Fruit fly (Drosophila melanogaster) S2 (cell line): ENCODE data around the gene Taf1.

Experiments
- CG8478 ChIP-seq: fragments of >200 bp; optimal IDR thresholded peaks from 2 replicates; lab custom pipeline; 2018
- CTCF ChIP-seq, 2 experiments: fragments of >200 bp; optimal IDR thresholded peaks; 2 replicates each; lab custom pipeline; 2018

- TF ChIP-seq CTCF (optimal IDR thresholded peaks at IDR 0.05; lab: Kevin White, UChicago), result no peak
- no peak for TF ChIP-seq CG8478
Measured at dm6 chr3R:6674548-6674947, 27.9 kb downstream of the Taf1 start.
